Fruit fly (Drosophila melanogaster): ENCODE data around the gene CG7514.

DNA sequence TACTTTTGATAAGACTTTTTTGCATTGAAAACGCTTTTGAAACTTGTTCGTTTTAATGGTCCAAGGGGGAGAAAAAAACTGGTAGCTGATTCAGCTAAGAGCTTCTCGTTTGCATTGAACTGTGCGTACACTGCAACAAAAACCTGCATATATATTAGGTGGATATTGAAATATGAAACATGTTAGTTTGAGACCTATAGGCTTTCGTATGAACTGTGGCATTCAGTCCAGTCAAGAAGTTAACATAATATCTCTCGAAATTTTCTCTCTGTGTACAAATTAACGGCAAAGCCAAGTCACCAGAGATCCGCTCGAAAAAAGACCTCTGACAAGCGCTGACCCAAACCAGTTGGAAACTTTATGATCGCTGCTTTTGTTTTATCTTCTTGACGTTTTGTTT is 9.5 kb upstream of the CG7514 start:
- TF ChIP-seq usp (GFP tag; optimal IDR thresholded peaks at IDR 0.05) (no peak), psq (optimal IDR thresholded peaks at IDR 0.05) (no peak), pan (optimal IDR thresholded peaks at IDR 0.05) (no peak), CG8478 (optimal IDR thresholded peaks at IDR 0.05) (no peak), EcR (GFP tag; optimal IDR thresholded peaks at IDR 0.05) (no peak), Dll (optimal IDR thresholded peaks at IDR 0.05) (no peak)

Measured in whole organism.